Worm (Caenorhabditis elegans) whole organism, young adult: ENCODE measurements around the gene T05A8.7.

Experiments
- B0019.2 ChIP-seq: fragments of 200-800 bp; sonication (Bioruptor generic); conservative IDR thresholded peaks from 2 replicates; pipeline ENCODE4 v1.3.6; 2022; ENCODE audit warnings: missing genetic modification reagents, missing genetic modification characterization, missing compliant biosample characterization
- C06A6.2 ChIP-seq: fragments of 200-800 bp; sonication (Bioruptor generic); conservative IDR thresholded peaks from 2 replicates; pipeline ENCODE4 v1.3.6; 2022; ENCODE audit warnings: missing genetic modification characterization, missing compliant biosample characterization
- F10E7.11 ChIP-seq: sonication (generic microtip); optimal IDR thresholded peaks from 2 replicates; lab custom pipeline; 2017; ENCODE audit warnings: mild to moderate bottlenecking, missing genetic modification characterization, moderate library complexity, missing compliant biosample characterization
- F22D6.2 ChIP-seq: sonication (generic microtip); optimal IDR thresholded peaks from 2 replicates; lab custom pipeline; 2016; ENCODE audit warnings: mild to moderate bottlenecking, missing genetic modification characterization, missing compliant biosample characterization
- F37B4.10 ChIP-seq: fragments of 200-800 bp; sonication (Bioruptor generic); IDR thresholded peaks from 2 replicates; pipeline ENCODE4 v1.3.6; 2022; ENCODE audit warnings: missing genetic modification characterization, missing compliant biosample characterization
- F39B2.1 ChIP-seq: fragments of 200-800 bp; sonication (Bioruptor generic); IDR thresholded peaks from 2 replicates; pipeline ENCODE4 v1.3.6; 2022; ENCODE audit warnings: missing genetic modification reagents, missing genetic modification characterization, missing compliant biosample characterization
- F55B11.4 ChIP-seq: sonication (generic microtip); optimal IDR thresholded peaks from 2 replicates; lab custom pipeline; 2016; ENCODE audit warnings: missing compliant biosample characterization, missing genetic modification characterization, borderline replicate concordance; ENCODE audit not compliant: insufficient read depth
- K11D2.4 ChIP-seq: fragments of 200-800 bp; sonication (Bioruptor generic); IDR thresholded peaks from 2 replicates; pipeline ENCODE4 v1.3.6; 2022; ENCODE audit warnings: missing genetic modification reagents, missing genetic modification characterization, missing compliant biosample characterization
- T26A5.8 ChIP-seq: sonication (generic microtip); optimal IDR thresholded peaks from 2 replicates; lab custom pipeline; 2016; ENCODE audit warnings: missing genetic modification characterization, missing compliant biosample characterization
- Y56A3A.18 ChIP-seq: fragments of 200-800 bp; sonication (Bioruptor generic); IDR thresholded peaks from 2 replicates; pipeline ENCODE4 v1.3.6; 2022; ENCODE audit warnings: missing genetic modification reagents, missing genetic modification characterization, missing compliant biosample characterization
- Y67H2A.10 ChIP-seq: fragments of 200-800 bp; sonication (Bioruptor generic); conservative IDR thresholded peaks from 2 replicates; pipeline ENCODE4 v1.3.6; 2022; ENCODE audit warnings: missing genetic modification reagents, missing genetic modification characterization, missing compliant biosample characterization
- Y79H2A.3 ChIP-seq: fragments of 200-800 bp; sonication (Bioruptor generic); conservative IDR thresholded peaks from 2 replicates; pipeline ENCODE4 v1.3.6; 2022; ENCODE audit warnings: missing genetic modification reagents, missing genetic modification characterization, missing compliant biosample characterization
- aptf-3 ChIP-seq: fragments of 200-800 bp; sonication (Bioruptor generic); IDR thresholded peaks from 2 replicates; pipeline ENCODE4 v1.3.6; 2022; ENCODE audit warnings: missing genetic modification characterization, missing compliant biosample characterization
- ceh-40 ChIP-seq: fragments of 200-800 bp; sonication (Bioruptor generic); IDR thresholded peaks from 2 replicates; pipeline ENCODE4 v1.3.6; 2022; ENCODE audit warnings: missing genetic modification characterization, missing compliant biosample characterization
- ceh-58 ChIP-seq: fragments of 200-800 bp; sonication (Bioruptor generic); IDR thresholded peaks from 2 replicates; pipeline ENCODE4 v1.3.6; 2022; ENCODE audit warnings: missing genetic modification characterization, missing compliant biosample characterization
- dox-1 ChIP-seq: fragments of 200-800 bp; sonication (Bioruptor generic); IDR thresholded peaks from 2 replicates; pipeline ENCODE4 v1.3.6; 2022; ENCODE audit warnings: missing genetic modification reagents, missing genetic modification characterization, missing compliant biosample characterization
- dpl-1 ChIP-seq: fragments of 150-350 bp; optimal IDR thresholded peaks from 2 replicates; lab custom pipeline; 2014; ENCODE audit warnings: missing biosample characterization, missing genetic modification reagents, missing genetic modification characterization
- egrh-3 ChIP-seq: fragments of 200-800 bp; sonication (Bioruptor generic); IDR thresholded peaks from 2 replicates; pipeline ENCODE4 v1.3.6; 2022; ENCODE audit warnings: missing genetic modification reagents, missing genetic modification characterization, missing compliant biosample characterization
- ets-4 ChIP-seq: fragments of 200-800 bp; sonication (Bioruptor generic); optimal IDR thresholded peaks from 2 replicates; lab custom pipeline; 2018; ENCODE audit warnings: mild to moderate bottlenecking, missing genetic modification characterization, missing compliant biosample characterization
- gei-17 ChIP-seq: fragments of 200-800 bp; sonication (Bioruptor generic); optimal IDR thresholded peaks from 2 replicates; lab custom pipeline; 2018; ENCODE audit warnings: mild to moderate bottlenecking, missing genetic modification characterization, missing compliant biosample characterization
- him-1 ChIP-seq: sonication (generic microtip); optimal IDR thresholded peaks from 2 replicates; lab custom pipeline; 2016; ENCODE audit warnings: missing genotype, missing genetic modification reagents, missing genetic modification characterization, missing compliant biosample characterization
- hlh-12 ChIP-seq: sonication (generic microtip); optimal IDR thresholded peaks from 2 replicates; lab custom pipeline; 2016; ENCODE audit warnings: missing genetic modification characterization, missing compliant biosample characterization
- lin-26 ChIP-seq: fragments of 200-800 bp; sonication (Bioruptor generic); IDR thresholded peaks from 2 replicates; pipeline ENCODE4 v1.3.6; 2022; ENCODE audit warnings: missing genetic modification reagents, missing genetic modification characterization, missing compliant biosample characterization
- lin-35 ChIP-seq, 3 experiments: fragments of 150-350 bp in 2 of 3; sonication (generic microtip) in 1 of 3; optimal IDR thresholded peaks; 2 replicates each; lab custom pipeline; 2014 to 2018; ENCODE audit warnings: missing biosample characterization in 3 of 3, missing genetic modification characterization in 3 of 3, missing genetic modification reagents in 3 of 3
- lin-54 ChIP-seq: fragments of 200-800 bp; sonication (Bioruptor generic); optimal IDR thresholded peaks from 2 replicates; lab custom pipeline; 2018; ENCODE audit warnings: mild to moderate bottlenecking, missing genetic modification characterization, missing compliant biosample characterization
- lir-1 ChIP-seq: fragments of 200-800 bp; sonication (Bioruptor generic); conservative IDR thresholded peaks from 2 replicates; pipeline ENCODE4 v1.3.6; 2022; ENCODE audit warnings: missing genetic modification reagents, missing genetic modification characterization, missing compliant biosample characterization
- lsl-1 ChIP-seq: fragments of 200-800 bp; sonication (Bioruptor generic); optimal IDR thresholded peaks from 2 replicates; lab custom pipeline; 2018; ENCODE audit warnings: mild to moderate bottlenecking, missing genetic modification characterization, moderate library complexity, missing compliant biosample characterization
- madf-10 ChIP-seq: sonication (generic microtip); optimal IDR thresholded peaks from 2 replicates; lab custom pipeline; 2016; ENCODE audit warnings: mild to moderate bottlenecking, missing genetic modification characterization, missing compliant biosample characterization
- mes-4 ChIP-seq: sonication (generic microtip); optimal IDR thresholded peaks from 2 replicates; lab custom pipeline; 2016; ENCODE audit warnings: missing genotype, missing genetic modification characterization, missing compliant biosample characterization
- nfyb-1 ChIP-seq: fragments of 200-800 bp; sonication (Bioruptor generic); IDR thresholded peaks from 2 replicates; pipeline ENCODE4 v1.3.6; 2022; ENCODE audit warnings: missing genetic modification reagents, missing genetic modification characterization, missing compliant biosample characterization
- nhr-120 ChIP-seq: fragments of 200-800 bp; sonication (Bioruptor generic); IDR thresholded peaks from 2 replicates; pipeline ENCODE4 v1.3.6; 2022; ENCODE audit warnings: missing genetic modification characterization, missing compliant biosample characterization
- nhr-27 ChIP-seq: fragments of 200-800 bp; sonication (Bioruptor generic); optimal IDR thresholded peaks from 2 replicates; lab custom pipeline; 2018; ENCODE audit warnings: mild to moderate bottlenecking, missing genetic modification characterization, moderate library complexity, missing compliant biosample characterization
- pha-4 ChIP-seq: fragments of 150-350 bp; sonication (generic microtip); optimal IDR thresholded peaks from 2 replicates; lab custom pipeline; 2014; ENCODE audit warnings: missing biosample characterization, missing genetic modification reagents, missing genetic modification characterization
- snpc-3.4 ChIP-seq: sonication (generic microtip); optimal IDR thresholded peaks from 2 replicates; lab custom pipeline; 2017; ENCODE audit warnings: missing genetic modification characterization, mild to moderate bottlenecking, missing compliant biosample characterization, antibody characterized with exemption, moderate library complexity, missing genotype, missing genetic modification reagents
- sptf-2 ChIP-seq: fragments of 200-800 bp; sonication (Bioruptor generic); optimal IDR thresholded peaks from 2 replicates; lab custom pipeline; 2018; ENCODE audit warnings: mild to moderate bottlenecking, missing genetic modification characterization, missing compliant biosample characterization
- tbx-9 ChIP-seq: sonication (generic microtip); optimal IDR thresholded peaks from 2 replicates; lab custom pipeline; 2016; ENCODE audit warnings: borderline replicate concordance, missing genetic modification characterization, inconsistent platforms, missing compliant biosample characterization
- unc-62 ChIP-seq: fragments of 150-350 bp; optimal IDR thresholded peaks from 2 replicates; lab custom pipeline; 2014; ENCODE audit warnings: missing biosample characterization, missing genetic modification reagents, missing genetic modification characterization
- zfh-2 ChIP-seq: fragments of 200-800 bp; sonication (Bioruptor generic); conservative IDR thresholded peaks from 2 replicates; pipeline ENCODE4 v1.3.6; 2022; ENCODE audit warnings: missing genetic modification reagents, missing genetic modification characterization, missing compliant biosample characterization
- ztf-25 ChIP-seq: fragments of 200-800 bp; sonication (Bioruptor generic); IDR thresholded peaks from 2 replicates; pipeline ENCODE4 v1.3.6; 2022; ENCODE audit warnings: missing genetic modification reagents, missing genetic modification characterization, missing compliant biosample characterization
- ztf-28 ChIP-seq: fragments of 200-800 bp; sonication (Bioruptor generic); IDR thresholded peaks from 2 replicates; pipeline ENCODE4 v1.3.6; 2022; ENCODE audit warnings: missing genetic modification reagents, missing genetic modification characterization, missing compliant biosample characterization
- ztf-6 ChIP-seq: fragments of 200-800 bp; sonication (Bioruptor generic); IDR thresholded peaks from 2 replicates; pipeline ENCODE4 v1.3.6; 2022; ENCODE audit warnings: missing genetic modification reagents, missing genetic modification characterization, missing compliant biosample characterization

Gene T05A8.7

ce11 chrII:2785787-2786186 is 43.6 kb upstream of the T05A8.7 start:
- TF ChIP-seq ceh-40 (no peak), zfh-2 (peak; percentile 88), dox-1 (GFP tag; lab: Robert Waterston, UW) (no peak), egrh-3 (GFP tag; lab: Robert Waterston, UW) (peak; percentile 86; the same call in 1 of the 2 replicates), F37B4.10 (GFP tag; lab: Robert Waterston, UW) (0 out of 2 replicates have a peak, but pooled peaks have one; percentile 64), pha-4 (tag; lab: Kevin White, UChicago) (no peak), lin-26 (GFP tag; lab: Robert Waterston, UW) (no peak)

ce11 chrII:2783380-2783779 is 41.2 kb upstream of the T05A8.7 start:
- TF ChIP-seq F22D6.2 (tag; lab: Kevin White, UChicago) (no peak), egrh-3 (GFP tag; lab: Robert Waterston, UW) (peak; percentile 63; the same call in 1 of the 2 replicates), zfh-2 (peak; percentile 73)

- TF ChIP-seq him-1 (no peak), ceh-40 (no peak), unc-62 (GFP tag; lab: Kevin White, UChicago) (no peak), dpl-1 (GFP tag; lab: Kevin White, UChicago) (no peak), ceh-58 (GFP tag; lab: Robert Waterston, UW) (no peak), tbx-9 (tag; lab: Kevin White, UChicago) (no peak), F10E7.11 (tag; lab: Kevin White, UChicago) (no peak), aptf-3 (GFP tag; lab: Robert Waterston, UW) (no peak), nfyb-1 (GFP tag; lab: Robert Waterston, UW) (no peak), Y67H2A.10 (no peak), nhr-27 (no peak), C06A6.2 (GFP tag; lab: Robert Waterston, UW) (no peak), Y56A3A.18 (GFP tag; lab: Robert Waterston, UW) (no peak), gei-17 (GFP tag; lab: Kevin White, UChicago) (no peak), ztf-25 (GFP tag; lab: Robert Waterston, UW) (no peak), hlh-12 (tag; lab: Kevin White, UChicago) (no peak), lin-26 (GFP tag; lab: Robert Waterston, UW) (no peak), lir-1 (GFP tag; lab: Robert Waterston, UW) (no peak), F55B11.4 (tag; lab: Kevin White, UChicago) (no peak), lsl-1 (no peak)
These were observed 39.2 kb upstream of the T05A8.7 start, which contains the start of gene F08D12.2 for ce11 chrII:2781355-2781754. Gene F08D12.2, plus strand, starts transcription at chrII:2781655.

ce11 chrII:2780804-2781203 is 38.7 kb upstream of the T05A8.7 start:
- TF ChIP-seq F22D6.2 (tag; lab: Kevin White, UChicago), result no peak
- peak; percentile 50 for TF ChIP-seq zfh-2
- no peak for TF ChIP-seq mes-4
- no peak for TF ChIP-seq aptf-3 (GFP tag; lab: Robert Waterston, UW)

- TF ChIP-seq nhr-120 (GFP tag; lab: Robert Waterston, UW) (no peak), B0019.2 (GFP tag; lab: Robert Waterston, UW) (no peak), ztf-6 (no peak), lin-54 (GFP tag; lab: Kevin White, UChicago) (no peak)
These were observed 37.1 kb upstream of the T05A8.7 start, which contains the start of gene F08D12.3 for ce11 chrII:2779253-2779652. Gene F08D12.3, plus strand, starts transcription at chrII:2779553.

ce11 chrII:2777846-2778245 is 35.7 kb upstream of the T05A8.7 start, which contains the start of gene F08D12.4:
Gene F08D12.4, plus strand, starts transcription at chrII:2778146.
- TF ChIP-seq snpc-3.4 (tag; lab: Kevin White, UChicago), result no peak
- TF ChIP-seq K11D2.4, result no peak
- no peak for TF ChIP-seq pha-4 (tag; lab: Kevin White, UChicago)
- no peak for TF ChIP-seq ets-4 (GFP tag; lab: Kevin White, UChicago)
- no peak for TF ChIP-seq sptf-2 (GFP tag; lab: Kevin White, UChicago)
- TF ChIP-seq madf-10, result no peak
- no peak for TF ChIP-seq Y79H2A.3 (GFP tag; lab: Robert Waterston, UW)
- TF ChIP-seq T26A5.8, result no peak
- no peak for TF ChIP-seq lin-35 (GFP tag; optimal IDR thresholded peaks at IDR 0.05; lab: Kevin White, UChicago)
- no peak for TF ChIP-seq tbx-9 (tag; lab: Kevin White, UChicago)
- TF ChIP-seq ztf-28 (GFP tag; lab: Robert Waterston, UW), result no peak
- TF ChIP-seq F39B2.1 (GFP tag; lab: Robert Waterston, UW), result no peak
- no peak for TF ChIP-seq hlh-12 (tag; lab: Kevin White, UChicago)
